Fruit fly (Drosophila melanogaster) whole organism, embryonic: ENCODE data around the gene kek6.
A peak's percentile ranks its signal among the peaks of the same experiment; 100 is the strongest.

Experiments used
- Abd-B ChIP-seq: fragments of 200-800 bp; sonication (Bioruptor generic); optimal IDR thresholded peaks from 2 replicates; lab custom pipeline; 2018; ENCODE audit warnings: missing biosample characterization, mild to moderate bottlenecking, missing genetic modification characterization, moderate library complexity
- Awh ChIP-seq: fragments of 200-800 bp; sonication (Bioruptor generic); IDR thresholded peaks from 2 replicates; pipeline ENCODE4, ENCODE4 v1.3.6; 2022; ENCODE audit warnings: missing biosample characterization, missing genetic modification characterization
- CG11504 ChIP-seq: fragments of 200-800 bp; sonication (Bioruptor generic); optimal IDR thresholded peaks from 3 replicates; lab custom pipeline; 2019; ENCODE audit warnings: missing biosample characterization, mild to moderate bottlenecking, missing genetic modification characterization, moderate library complexity
- CG12744 ChIP-seq: fragments of 200-800 bp; sonication (Bioruptor generic); optimal IDR thresholded peaks from 2 replicates; lab custom pipeline; 2016; ENCODE audit warnings: missing biosample characterization, missing genetic modification characterization
- CG12942 ChIP-seq: fragments of 200-800 bp; sonication (Bioruptor generic); optimal IDR thresholded peaks from 3 replicates; lab custom pipeline; 2016; ENCODE audit warnings: missing biosample characterization, missing genetic modification characterization
- CG1603 ChIP-seq: fragments of 200-800 bp; sonication (Bioruptor generic); optimal IDR thresholded peaks from 2 replicates; lab custom pipeline; 2019; ENCODE audit warnings: missing biosample characterization, mild to moderate bottlenecking, missing genetic modification characterization, moderate library complexity
- CG17328 ChIP-seq: fragments of 200-800 bp; sonication (Bioruptor generic); IDR thresholded peaks from 2 replicates; pipeline ENCODE4 v1.3.6; 2022; ENCODE audit warnings: missing biosample characterization, missing genetic modification characterization
- CG17359 ChIP-seq: fragments of 200-800 bp; sonication (Bioruptor generic); optimal IDR thresholded peaks from 3 replicates; lab custom pipeline; 2018; ENCODE audit warnings: missing biosample characterization, mild to moderate bottlenecking, missing genetic modification characterization, moderate library complexity
- CG17829 ChIP-seq: fragments of 200-800 bp; optimal IDR thresholded peaks from 2 replicates; lab custom pipeline; 2019; ENCODE audit warnings: missing biosample characterization, mild to moderate bottlenecking, missing genetic modification characterization, moderate library complexity
- CG2712 ChIP-seq: fragments of 200-800 bp; optimal IDR thresholded peaks from 3 replicates; lab custom pipeline; 2019; ENCODE audit warnings: missing biosample characterization, mild to moderate bottlenecking, missing genetic modification characterization, moderate library complexity
- CG31441 ChIP-seq: fragments of 200-800 bp; sonication (Bioruptor generic); IDR thresholded peaks from 2 replicates; pipeline ENCODE4 v1.3.6; 2022; ENCODE audit warnings: missing biosample characterization, missing genetic modification characterization
- CG6254 ChIP-seq: fragments of 200-800 bp; sonication (Bioruptor generic); optimal IDR thresholded peaks from 3 replicates; lab custom pipeline; 2017; ENCODE audit warnings: mild to moderate bottlenecking, missing biosample characterization, missing genetic modification reagents, missing genetic modification characterization
- CG6683 ChIP-seq: fragments of 200-800 bp; sonication (Bioruptor generic); optimal IDR thresholded peaks from 2 replicates; lab custom pipeline; 2017; ENCODE audit warnings: missing biosample characterization, mild to moderate bottlenecking, missing genetic modification characterization, missing genetic modification reagents
- CG7271 ChIP-seq: fragments of 200-800 bp; sonication (Bioruptor generic); optimal IDR thresholded peaks from 2 replicates; lab custom pipeline; 2018; ENCODE audit warnings: missing biosample characterization, mild to moderate bottlenecking, missing genetic modification characterization, moderate library complexity
- CG7372 ChIP-seq: fragments of 200-800 bp; sonication (Bioruptor generic); IDR thresholded peaks from 2 replicates; pipeline ENCODE4 v1.3.6; 2022; ENCODE audit warnings: missing biosample characterization, missing genetic modification characterization
- CG7928 ChIP-seq: fragments of 200-800 bp; sonication (Bioruptor generic); optimal IDR thresholded peaks from 2 replicates; lab custom pipeline; 2017; ENCODE audit warnings: missing biosample characterization, mild to moderate bottlenecking, missing genetic modification characterization
- CG8388 ChIP-seq: fragments of 200-800 bp; sonication (Bioruptor generic); optimal IDR thresholded peaks from 2 replicates; lab custom pipeline; 2019; ENCODE audit warnings: missing biosample characterization, mild to moderate bottlenecking, missing genetic modification characterization, moderate library complexity
- CG8944 ChIP-seq: fragments of 200-800 bp; sonication (Bioruptor generic); optimal IDR thresholded peaks from 3 replicates; lab custom pipeline; 2016; ENCODE audit warnings: missing biosample characterization, missing genetic modification characterization
- D19B ChIP-seq: fragments of 200-800 bp; sonication (Bioruptor generic); optimal IDR thresholded peaks from 2 replicates; lab custom pipeline; 2017; ENCODE audit warnings: missing biosample characterization, mild to moderate bottlenecking, missing genetic modification characterization
- Elba2 ChIP-seq: fragments of 200-800 bp; sonication (Bioruptor generic); optimal IDR thresholded peaks from 3 replicates; lab custom pipeline; 2016; ENCODE audit warnings: missing biosample characterization, missing genetic modification characterization
- Ets65A ChIP-seq: fragments of 200-800 bp; sonication (Bioruptor generic); peaks from one replicate; lab custom pipeline; 2016; ENCODE audit warnings: missing biosample characterization, missing genetic modification characterization
- HHEX ChIP-seq: fragments of 200-800 bp; sonication (Bioruptor generic); optimal IDR thresholded peaks from 3 replicates; lab custom pipeline; 2017; ENCODE audit warnings: missing biosample characterization, mild to moderate bottlenecking, missing genetic modification characterization, missing genetic modification reagents
- HLH3B ChIP-seq: fragments of 200-800 bp; sonication (Bioruptor generic); IDR thresholded peaks from 2 replicates; pipeline ENCODE4 v1.3.6; 2022; ENCODE audit warnings: missing biosample characterization, missing genetic modification characterization
- Lhr ChIP-seq: fragments of 200-800 bp; sonication (Bioruptor generic); optimal IDR thresholded peaks from 3 replicates; lab custom pipeline; 2017; ENCODE audit warnings: mild to moderate bottlenecking, missing biosample characterization, missing genetic modification reagents, missing genetic modification characterization
- MTF-1 ChIP-seq: fragments of 200-800 bp; sonication (Bioruptor generic); optimal IDR thresholded peaks from 2 replicates; lab custom pipeline; 2018; ENCODE audit warnings: missing biosample characterization, mild to moderate bottlenecking, missing genetic modification characterization, borderline replicate concordance
- Mes4 ChIP-seq: fragments of 200-800 bp; sonication (Bioruptor generic); optimal IDR thresholded peaks from 2 replicates; lab custom pipeline; 2016; ENCODE audit warnings: missing biosample characterization, missing genetic modification characterization
- NfI ChIP-seq: fragments of 200-800 bp; sonication (Bioruptor generic); optimal IDR thresholded peaks from 3 replicates; lab custom pipeline; 2018; ENCODE audit warnings: missing biosample characterization, mild to moderate bottlenecking, missing genetic modification characterization, moderate library complexity
- Oaz ChIP-seq: fragments of 200-800 bp; sonication (Bioruptor generic); IDR thresholded peaks from 2 replicates; pipeline ENCODE4 v1.3.6; 2022; ENCODE audit warnings: missing biosample characterization, missing genetic modification characterization
- Ptx1 ChIP-seq: fragments of 200-800 bp; sonication (Bioruptor generic); IDR thresholded peaks from 2 replicates; pipeline ENCODE4 v1.3.6; 2022; ENCODE audit warnings: missing biosample characterization, missing genetic modification characterization
- Sry-β ChIP-seq: fragments of 200-800 bp; sonication (Bioruptor generic); optimal IDR thresholded peaks from 2 replicates; lab custom pipeline; 2018; ENCODE audit warnings: missing biosample characterization, mild to moderate bottlenecking, missing genetic modification characterization, moderate library complexity
- Xbp1 ChIP-seq: fragments of 200-800 bp; sonication (Bioruptor generic); optimal IDR thresholded peaks from 3 replicates; lab custom pipeline; 2016; ENCODE audit warnings: missing biosample characterization, mild to moderate bottlenecking, missing genetic modification characterization
- az2 ChIP-seq: fragments of 200-800 bp; sonication (Bioruptor generic); optimal IDR thresholded peaks from 3 replicates; lab custom pipeline; 2016; ENCODE audit warnings: missing biosample characterization, missing genetic modification characterization
- bowl ChIP-seq: fragments of 200-800 bp; sonication (Bioruptor generic); IDR thresholded peaks from 2 replicates; pipeline ENCODE4 v1.3.6; 2022; ENCODE audit warnings: missing biosample characterization, missing genetic modification characterization
- cad ChIP-seq: fragments of >200 bp; optimal IDR thresholded peaks from 2 replicates; lab custom pipeline; 2017; ENCODE audit warnings: missing biosample characterization, missing genetic modification characterization
- disco-r ChIP-seq: fragments of 200-800 bp; sonication (Bioruptor generic); optimal IDR thresholded peaks from 2 replicates; lab custom pipeline; 2016; ENCODE audit warnings: missing biosample characterization, missing genetic modification characterization
- dpn ChIP-seq, 2 experiments: fragments of 200-800 bp; sonication (Bioruptor generic); optimal IDR thresholded peaks; 3 replicates each; lab custom pipeline; 2016; ENCODE audit warnings: missing biosample characterization in 2 of 2, missing genetic modification characterization in 2 of 2
- ftz-f1 ChIP-seq: fragments of 200-800 bp; sonication (Bioruptor generic); optimal IDR thresholded peaks from 2 replicates; lab custom pipeline; 2016; ENCODE audit warnings: missing biosample characterization, missing genetic modification characterization
- gcm2 ChIP-seq: fragments of 200-800 bp; sonication (Bioruptor generic); optimal IDR thresholded peaks from 2 replicates; lab custom pipeline; 2016; ENCODE audit warnings: missing biosample characterization, missing genetic modification characterization
- her ChIP-seq: fragments of 200-800 bp; sonication (Bioruptor generic); optimal IDR thresholded peaks from 2 replicates; lab custom pipeline; 2016; ENCODE audit warnings: missing biosample characterization, missing genetic modification characterization
- jigr1 ChIP-seq: fragments of 200-800 bp; sonication (Bioruptor generic); IDR thresholded peaks from 3 replicates; pipeline ENCODE4 v1.3.6; 2022; ENCODE audit warnings: missing biosample characterization, missing genetic modification characterization
- ken ChIP-seq: fragments of 200-800 bp; sonication (Bioruptor generic); IDR thresholded peaks from 3 replicates; pipeline ENCODE4 v1.3.6; 2022; ENCODE audit warnings: missing biosample characterization, missing genetic modification characterization
- lbe ChIP-seq: fragments of 200-800 bp; sonication (Bioruptor generic); optimal IDR thresholded peaks from 2 replicates; lab custom pipeline; 2016; ENCODE audit warnings: missing biosample characterization, mild to moderate bottlenecking, missing genetic modification characterization
- lov ChIP-seq, 2 experiments: fragments of 200-800 bp in 1 of 2; fragments of >200 bp in 1 of 2; sonication (Bioruptor generic) in 1 of 2; IDR thresholded peaks in 1 of 2; optimal IDR thresholded peaks in 1 of 2; 2 replicates in 1 of 2; 3 replicates in 1 of 2; pipeline versions ENCODE4 v1.3.6 to Lab custom; 2017 to 2022; ENCODE audit warnings: missing biosample characterization in 1 of 2, missing genetic modification characterization in 1 of 2
- otp ChIP-seq: fragments of 200-800 bp; sonication (Bioruptor generic); IDR thresholded peaks from 3 replicates; pipeline ENCODE4, ENCODE4 v1.3.6; 2022; ENCODE audit warnings: missing biosample characterization, missing genetic modification characterization
- pros ChIP-seq: fragments of 200-800 bp; sonication (Bioruptor generic); optimal IDR thresholded peaks from 3 replicates; lab custom pipeline; 2019; ENCODE audit warnings: missing biosample characterization, mild to moderate bottlenecking, missing genetic modification characterization, moderate library complexity
- ro ChIP-seq: fragments of 200-800 bp; sonication (Bioruptor generic); IDR thresholded peaks from 2 replicates; pipeline ENCODE4 v1.3.6; 2022; ENCODE audit warnings: missing biosample characterization, missing genetic modification characterization
- wdn ChIP-seq: fragments of 200-800 bp; sonication (Bioruptor generic); IDR thresholded peaks from 2 replicates; pipeline ENCODE4 v1.3.6; 2022; ENCODE audit warnings: missing biosample characterization, missing genetic modification characterization
- yki ChIP-seq: fragments of >200 bp; optimal IDR thresholded peaks from 3 replicates; lab custom pipeline; 2018
- zen2 ChIP-seq: fragments of 200-800 bp; sonication (Bioruptor generic); IDR thresholded peaks from 3 replicates; pipeline ENCODE4 v1.3.6; 2022; ENCODE audit warnings: missing biosample characterization, missing genetic modification characterization; ENCODE audit not compliant: partially characterized antibody

The kek6 gene

DNA sequence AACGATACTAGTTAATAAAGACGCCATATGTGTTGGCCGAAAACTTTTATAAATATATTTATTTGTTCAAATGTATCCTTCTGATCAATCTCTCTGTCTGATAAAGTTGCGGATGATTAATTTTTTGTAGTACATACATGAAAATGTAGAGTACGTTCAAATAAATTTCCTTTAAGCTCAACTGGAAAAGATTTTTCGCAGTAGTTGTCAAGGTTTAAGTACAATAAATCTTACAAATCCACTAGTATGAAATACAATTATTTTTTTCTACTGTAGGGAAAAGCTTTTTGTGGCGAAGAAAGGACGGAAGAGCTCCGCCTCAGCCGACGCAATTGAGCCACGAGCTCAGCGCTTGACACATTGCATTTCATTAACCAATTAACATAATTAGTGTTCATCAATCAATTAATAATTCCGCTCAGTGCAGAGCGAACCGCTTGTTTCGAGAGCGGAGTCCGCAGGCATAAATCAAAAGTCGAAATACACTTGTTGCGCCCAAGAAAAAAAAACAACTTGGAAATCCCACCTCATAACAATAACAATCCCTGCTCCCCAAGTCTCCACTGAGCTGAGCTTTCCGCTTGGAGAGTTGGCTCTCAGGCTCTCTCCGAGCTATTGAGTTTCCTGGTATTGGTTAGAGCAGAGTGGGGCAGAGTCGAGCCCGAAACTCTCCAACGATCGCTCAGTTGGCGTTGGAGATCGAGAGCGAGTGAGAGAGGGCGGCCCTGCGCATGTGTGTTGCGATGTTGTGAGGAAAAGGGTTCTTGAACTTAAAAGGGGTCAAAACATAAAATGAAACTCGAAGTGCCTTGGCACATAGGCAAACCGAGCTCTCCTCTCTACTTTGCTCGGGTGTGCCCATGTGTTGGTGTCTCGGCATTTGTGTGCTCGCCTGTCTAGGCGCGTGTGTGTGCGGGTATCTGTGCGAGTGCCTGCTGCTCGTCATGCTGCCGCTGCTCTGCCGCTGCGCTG is 67.0 kb downstream of the kek6 start (continued):
- no peak for TF ChIP-seq CG6683 (GFP tag; lab: Kevin White, UChicago)
- no peak for TF ChIP-seq her (GFP tag; lab: Kevin White, UChicago)
- no peak for TF ChIP-seq CG17328 (GFP tag; lab: Robert Waterston, UW)
- no peak for TF ChIP-seq lov (optimal IDR thresholded peaks at IDR 0.05; lab: Kevin White, UChicago)
- TF ChIP-seq lov (GFP tag; IDR thresholded peaks at IDR 0.05; lab: Robert Waterston, UW): peak; percentile 63; the same call in 1 of the 3 replicates
- no peak for TF ChIP-seq Oaz (GFP tag; lab: Robert Waterston, UW)
- TF ChIP-seq CG11504 (tag; lab: Kevin White, UChicago): peak; percentile 31
- TF ChIP-seq yki (lab: Kevin White, UChicago): peak; percentile 72
- no peak for TF ChIP-seq Ptx1
- no peak for TF ChIP-seq CG7271 (tag; lab: Kevin White, UChicago)
- TF ChIP-seq MTF-1 (GFP tag; lab: Kevin White, UChicago): no peak
- no peak for TF ChIP-seq gcm2
- TF ChIP-seq CG1603 (tag; lab: Kevin White, UChicago): no peak
- peak; percentile 52; the same call in 1 of the 3 replicates for TF ChIP-seq zen2
- peak; percentile 60; the same call in 1 of the 2 replicates for TF ChIP-seq Awh (GFP tag; lab: Robert Waterston, UW)
- peak; percentile 9 for TF ChIP-seq HHEX
- no peak for TF ChIP-seq Mes4 (GFP tag; lab: Kevin White, UChicago)
- TF ChIP-seq Abd-B: no peak
- no peak for TF ChIP-seq NfI (GFP tag; lab: Kevin White, UChicago)
- TF ChIP-seq Sry-β (GFP tag; lab: Kevin White, UChicago): no peak
- TF ChIP-seq pros (GFP tag; lab: Kevin White, UChicago): peak; percentile 66
- no peak for TF ChIP-seq Ets65A
- no peak for TF ChIP-seq Xbp1 (GFP tag; lab: Kevin White, UChicago)
- peak; percentile 31; the same call in 1 of the 2 replicates for TF ChIP-seq CG31441 (GFP tag; lab: Robert Waterston, UW)
- no peak for TF ChIP-seq CG7372 (GFP tag; lab: Robert Waterston, UW)
- no peak for TF ChIP-seq D19B (GFP tag; lab: Kevin White, UChicago)
- TF ChIP-seq ftz-f1: peak; percentile 57
- no peak for TF ChIP-seq Lhr
- TF ChIP-seq CG8388: no peak
- no peak for TF ChIP-seq wdn (GFP tag; lab: Robert Waterston, UW)
- no peak for TF ChIP-seq CG12744 (GFP tag; lab: Kevin White, UChicago)
- TF ChIP-seq CG12942 (GFP tag; lab: Kevin White, UChicago): no peak
- no peak for TF ChIP-seq Elba2
- TF ChIP-seq dpn (GFP tag; optimal IDR thresholded peaks at IDR 0.05; lab: Kevin White, UChicago): no peak
- no peak for TF ChIP-seq CG6254 (GFP tag; lab: Kevin White, UChicago)
- TF ChIP-seq CG17359: peak; percentile 37
- no peak for TF ChIP-seq disco-r (GFP tag; lab: Kevin White, UChicago)
- TF ChIP-seq lbe (GFP tag; lab: Kevin White, UChicago): no peak
- TF ChIP-seq CG17829 (tag; lab: Kevin White, UChicago): no peak
- TF ChIP-seq az2: no peak
- no peak for TF ChIP-seq cad
- no peak for TF ChIP-seq CG7928
- TF ChIP-seq CG8944 (GFP tag; lab: Kevin White, UChicago): no peak
- TF ChIP-seq CG2712 (tag; lab: Kevin White, UChicago): peak; percentile 22
- no peak for TF ChIP-seq ken (GFP tag; lab: Robert Waterston, UW)
- TF ChIP-seq jigr1 (GFP tag; lab: Robert Waterston, UW): no peak
- no peak; the same call in 2 of the 3 replicates for TF ChIP-seq otp
- TF ChIP-seq HLH3B (GFP tag; lab: Robert Waterston, UW): no peak
- no peak for TF ChIP-seq bowl (GFP tag; lab: Robert Waterston, UW)
- TF ChIP-seq ro: no peak
